Fruit fly (Drosophila melanogaster) whole organism, wandering third instar larva: Measurements from ENCODE around the gene syd.

ENCODE experiments used
- CG32264 ChIP-seq: fragments of 200-800 bp; sonication (Bioruptor generic); optimal IDR thresholded peaks from 2 replicates; lab custom pipeline; 2016; ENCODE audit warnings: missing biosample characterization, missing genetic modification characterization
- CG9705 ChIP-seq: fragments of 200-800 bp; sonication (Bioruptor generic); optimal IDR thresholded peaks from 2 replicates; lab custom pipeline; 2018; ENCODE audit warnings: missing biosample characterization, mild to moderate bottlenecking, missing genetic modification characterization
- CrebA ChIP-seq: fragments of 200-800 bp; sonication (Bioruptor generic); optimal IDR thresholded peaks from 2 replicates; lab custom pipeline; 2016; ENCODE audit warnings: missing biosample characterization, mild to moderate bottlenecking, missing genetic modification characterization, borderline replicate concordance
- Dfd ChIP-seq: fragments of >200 bp; optimal IDR thresholded peaks from 2 replicates; lab custom pipeline; 2017; ENCODE audit warnings: missing biosample characterization, missing genetic modification characterization
- Dif ChIP-seq: fragments of 200-275, 200-300 bp; sonication (Bioruptor generic); optimal IDR thresholded peaks from 2 replicates; lab custom pipeline; 2018; ENCODE audit warnings: missing biosample characterization, missing genetic modification characterization; ENCODE audit not compliant: partially characterized antibody
- HLH106 ChIP-seq: fragments of 200-800 bp; optimal IDR thresholded peaks from 3 replicates; lab custom pipeline; 2019; ENCODE audit warnings: missing biosample characterization, mild to moderate bottlenecking, missing genetic modification characterization, moderate library complexity
- Hr78 ChIP-seq: fragments of >200 bp; optimal IDR thresholded peaks from 2 replicates; lab custom pipeline; 2017; ENCODE audit warnings: missing biosample characterization, missing genetic modification characterization
- Hr83 ChIP-seq: fragments of 200-300 bp; sonication (Bioruptor generic); optimal IDR thresholded peaks from 2 replicates; lab custom pipeline; 2016; ENCODE audit warnings: missing biosample characterization, mild to moderate bottlenecking, missing genetic modification characterization, moderate library complexity; ENCODE audit not compliant: poor library complexity, severe bottlenecking
- Jra ChIP-seq: sonication (Bioruptor generic); optimal IDR thresholded peaks from 2 replicates; lab custom pipeline; 2016; ENCODE audit warnings: missing biosample characterization, missing genetic modification characterization
- Mio ChIP-seq: sonication (Bioruptor generic); optimal IDR thresholded peaks from 2 replicates; lab custom pipeline; 2016; ENCODE audit warnings: missing biosample characterization, missing genetic modification characterization
- Myc ChIP-seq: fragments of >200 bp; optimal IDR thresholded peaks from 2 replicates; lab custom pipeline; 2017
- N ChIP-seq: fragments of >200 bp; optimal IDR thresholded peaks from 2 replicates; lab custom pipeline; 2018; ENCODE audit warnings: missing biosample characterization, missing external identifiers, missing genetic modification characterization
- OdsH ChIP-seq: fragments of 200-800 bp; sonication (Bioruptor generic); optimal IDR thresholded peaks from 2 replicates; lab custom pipeline; 2016; ENCODE audit warnings: missing biosample characterization, mild to moderate bottlenecking, missing genetic modification characterization
- Rel ChIP-seq, 2 experiments: fragments of 200-800 bp; sonication (Bioruptor generic) in 1 of 2; optimal IDR thresholded peaks; 2 replicates in 1 of 2; 3 replicates in 1 of 2; lab custom pipeline; 2016 to 2019; ENCODE audit warnings: mild to moderate bottlenecking in 2 of 2, missing biosample characterization in 2 of 2, missing genetic modification characterization in 2 of 2, moderate library complexity in 1 of 2
- Sp1 ChIP-seq: fragments of 200-800 bp; sonication (Bioruptor generic); optimal IDR thresholded peaks from 3 replicates; lab custom pipeline; 2019; ENCODE audit warnings: missing biosample characterization, mild to moderate bottlenecking, missing genetic modification characterization, moderate library complexity
- Vsx2 ChIP-seq: fragments of 200-300, 225-300 bp; sonication (Bioruptor generic); optimal IDR thresholded peaks from 2 replicates; lab custom pipeline; 2018; ENCODE audit warnings: missing biosample characterization, missing genetic modification characterization; ENCODE audit not compliant: partially characterized antibody
- br ChIP-seq: fragments of 200-800 bp; sonication (Bioruptor generic); optimal IDR thresholded peaks from 2 replicates; lab custom pipeline; 2016; ENCODE audit warnings: missing biosample characterization, missing genetic modification characterization
- brk ChIP-seq: fragments of 200-800 bp; sonication (Bioruptor generic); optimal IDR thresholded peaks from 2 replicates; lab custom pipeline; 2016; ENCODE audit warnings: missing biosample characterization, mild to moderate bottlenecking, missing genetic modification characterization
- dl ChIP-seq, 2 experiments: fragments of 175-275, 200-275 bp in 1 of 2; fragments of 200-275 bp in 1 of 2; sonication (Bioruptor generic); optimal IDR thresholded peaks; lab custom pipeline; 2018; ENCODE audit warnings: mild to moderate bottlenecking in 2 of 2, missing biosample characterization in 2 of 2, missing genetic modification characterization in 2 of 2, moderate library complexity in 2 of 2; ENCODE audit not compliant: partially characterized antibody in 2 of 2, insufficient read depth in 1 of 2
- dmrt93B ChIP-seq: fragments of 200-800 bp; sonication (Bioruptor generic); optimal IDR thresholded peaks from 2 replicates; lab custom pipeline; 2018; ENCODE audit warnings: missing biosample characterization, mild to moderate bottlenecking, missing genetic modification characterization
- dsf ChIP-seq: sonication (Bioruptor generic); optimal IDR thresholded peaks from 2 replicates; lab custom pipeline; 2016; ENCODE audit warnings: missing biosample characterization, missing genetic modification characterization, borderline replicate concordance
- ey ChIP-seq: fragments of 200-800 bp; sonication (Bioruptor generic); optimal IDR thresholded peaks from 2 replicates; lab custom pipeline; 2016; ENCODE audit warnings: missing biosample characterization, missing genetic modification characterization
- foxo ChIP-seq, 2 experiments: fragments of 200-800 bp; sonication (Bioruptor generic); optimal IDR thresholded peaks; 2 replicates in 1 of 2; 3 replicates in 1 of 2; lab custom pipeline; 2016 to 2017; ENCODE audit warnings: missing biosample characterization in 2 of 2, missing genetic modification characterization in 2 of 2
- fru ChIP-seq: fragments of 200-800 bp; sonication (Bioruptor generic); optimal IDR thresholded peaks from 3 replicates; lab custom pipeline; 2016; ENCODE audit warnings: missing biosample characterization, mild to moderate bottlenecking, missing genetic modification characterization
- h ChIP-seq: fragments of 200-800 bp; sonication (Bioruptor generic); optimal IDR thresholded peaks from 3 replicates; lab custom pipeline; 2016; ENCODE audit warnings: missing biosample characterization, mild to moderate bottlenecking, missing genetic modification characterization
- lola ChIP-seq: fragments of >200 bp; optimal IDR thresholded peaks from 2 replicates; lab custom pipeline; 2017; ENCODE audit warnings: missing biosample characterization, missing genetic modification characterization
- pan ChIP-seq: fragments of >200 bp; optimal IDR thresholded peaks from 2 replicates; lab custom pipeline; 2017
- sage ChIP-seq: fragments of 200-800 bp; sonication (Bioruptor generic); optimal IDR thresholded peaks from 2 replicates; lab custom pipeline; 2016; ENCODE audit warnings: missing biosample characterization, mild to moderate bottlenecking, missing genetic modification characterization
- sv ChIP-seq: fragments of 200-800 bp; sonication (Bioruptor generic); optimal IDR thresholded peaks from 3 replicates; lab custom pipeline; 2016; ENCODE audit warnings: missing biosample characterization, missing genetic modification characterization
- tai ChIP-seq: sonication (Bioruptor generic); optimal IDR thresholded peaks from 2 replicates; lab custom pipeline; 2016; ENCODE audit warnings: missing biosample characterization, missing genetic modification characterization
- usp ChIP-seq: fragments of >200 bp; optimal IDR thresholded peaks from 2 replicates; lab custom pipeline; 2017; ENCODE audit warnings: missing biosample characterization, missing genetic modification characterization

Gene syd

DNA sequence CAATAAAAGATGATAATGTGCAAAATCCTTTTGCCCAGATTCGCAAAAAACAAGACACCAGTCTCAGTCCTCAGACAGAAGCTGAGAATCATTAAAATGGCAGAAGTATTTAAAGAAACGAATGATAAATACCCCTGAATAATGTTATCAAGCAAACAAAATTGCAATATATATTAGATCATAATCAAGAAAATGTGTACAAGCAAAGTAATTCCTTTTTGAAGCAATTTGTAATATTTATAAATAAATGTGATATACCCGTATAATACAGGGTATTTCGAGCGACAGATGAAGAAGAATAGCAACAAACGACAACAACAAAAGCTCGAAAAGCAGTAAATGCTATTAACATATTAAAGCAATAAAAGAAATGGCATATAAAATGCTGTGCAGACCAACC is 22.2 kb upstream of the syd start:
- TF ChIP-seq foxo (GFP tag; optimal IDR thresholded peaks at IDR 0.05; lab: Kevin White, UChicago): no peak
- TF ChIP-seq Vsx2: no peak
- TF ChIP-seq ey (GFP tag; lab: Kevin White, UChicago): no peak
- TF ChIP-seq Mio: no peak
- no peak for TF ChIP-seq usp
- TF ChIP-seq CG32264 (GFP tag; lab: Kevin White, UChicago): no peak
- no peak for TF ChIP-seq dmrt93B (GFP tag; lab: Kevin White, UChicago)
- TF ChIP-seq sage (GFP tag; lab: Kevin White, UChicago): no peak

DNA sequence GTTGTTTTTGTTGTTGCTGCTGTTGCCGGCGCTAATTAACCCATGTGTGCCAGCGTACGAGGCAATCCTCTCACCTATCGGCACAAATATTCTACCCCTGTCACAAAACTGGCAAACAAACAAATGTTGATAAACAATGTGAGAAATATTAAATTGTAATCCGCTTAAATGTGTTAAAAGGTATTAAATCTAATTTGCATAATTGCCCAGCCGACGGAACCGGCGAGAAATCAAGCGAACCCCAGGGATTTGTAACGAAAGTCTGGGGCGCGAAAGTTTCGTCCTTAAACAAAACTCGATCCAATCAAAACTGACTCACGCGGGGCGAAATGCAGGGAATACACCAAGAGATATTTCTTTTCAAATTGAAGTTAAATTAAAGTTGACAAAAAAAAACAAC is 20.8 kb upstream of the syd start:
- TF ChIP-seq CrebA (GFP tag; lab: Kevin White, UChicago) (no peak), HLH106 (tag; lab: Kevin White, UChicago) (no peak), N (GFP tag; lab: Kevin White, UChicago) (no peak), br (GFP tag; lab: Kevin White, UChicago) (no peak), Hr83 (GFP tag; lab: Kevin White, UChicago) (no peak)

DNA sequence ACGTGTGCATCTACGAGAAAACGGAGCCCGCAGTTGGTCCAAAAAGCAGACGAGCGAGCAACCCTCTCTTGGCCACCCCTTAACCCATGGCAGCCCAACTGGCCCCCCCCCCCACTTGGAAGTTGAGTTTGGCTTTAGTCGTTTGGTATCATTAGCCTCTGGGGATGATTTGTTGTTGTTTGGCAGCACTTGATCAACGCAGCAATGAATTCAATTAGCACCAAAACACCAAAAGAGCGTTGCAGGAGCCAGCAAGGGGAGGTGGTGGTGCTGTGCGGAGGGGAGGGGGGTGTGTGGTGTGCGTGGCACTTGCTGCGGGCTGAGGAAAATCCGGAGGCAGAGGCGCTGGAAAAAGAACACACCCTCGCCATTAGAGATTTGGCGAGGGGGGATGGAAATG is 19.0 kb upstream of the syd start:
- TF ChIP-seq sage (GFP tag; lab: Kevin White, UChicago) (no peak), N (GFP tag; lab: Kevin White, UChicago) (no peak), Dif (GFP tag; lab: Kevin White, UChicago) (no peak), dmrt93B (GFP tag; lab: Kevin White, UChicago) (no peak), usp (no peak), Sp1 (GFP tag; lab: Kevin White, UChicago) (no peak), Myc (lab: Kevin White, UChicago) (no peak), pan (lab: Kevin White, UChicago) (no peak)
- TF ChIP-seq, all 38 proteins: peak for 0

DNA sequence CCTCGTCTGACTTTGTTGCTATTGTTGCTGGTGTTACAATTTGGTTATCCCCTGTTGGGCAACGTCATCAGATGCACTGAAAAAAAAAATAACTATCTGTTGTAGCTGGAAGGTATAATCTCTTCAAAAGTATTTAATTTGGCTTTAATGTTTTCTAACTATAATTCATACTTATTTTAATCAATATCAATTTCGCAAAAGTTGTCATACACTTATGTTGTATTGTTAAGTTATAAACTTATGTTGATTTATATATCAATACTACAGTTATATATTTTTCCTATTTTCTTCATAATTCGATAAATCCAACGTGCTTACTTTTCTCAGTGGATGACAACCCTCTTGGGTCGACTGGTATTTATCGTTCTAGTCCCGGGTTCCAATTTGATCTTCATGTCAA is 17.8 kb upstream of the syd start:
- TF ChIP-seq OdsH (GFP tag; lab: Kevin White, UChicago) (no peak), sv (GFP tag; lab: Kevin White, UChicago) (no peak), h (GFP tag; lab: Kevin White, UChicago) (no peak), Hr83 (GFP tag; lab: Kevin White, UChicago) (no peak), dsf (GFP tag; lab: Kevin White, UChicago) (no peak), usp (no peak), ey (GFP tag; lab: Kevin White, UChicago) (no peak), Dfd (GFP tag; lab: Kevin White, UChicago) (no peak), lola (GFP tag; lab: Kevin White, UChicago) (no peak), fru (no peak), Hr78 (GFP tag; lab: Kevin White, UChicago) (no peak), dl (GFP tag; optimal IDR thresholded peaks at IDR 0.05; lab: Kevin White, UChicago; ENCODE audit: insufficient read depth in 1 of 2, partially characterized antibody in 2 of 2) (no peak), HLH106 (tag; lab: Kevin White, UChicago) (no peak), CG9705 (GFP tag; lab: Kevin White, UChicago) (no peak), Rel (GFP tag; optimal IDR thresholded peaks at IDR 0.05; lab: Kevin White, UChicago) (no peak), Rel (tag; optimal IDR thresholded peaks at IDR 0.05; lab: Kevin White, UChicago) (no peak), br (GFP tag; lab: Kevin White, UChicago) (no peak)

DNA sequence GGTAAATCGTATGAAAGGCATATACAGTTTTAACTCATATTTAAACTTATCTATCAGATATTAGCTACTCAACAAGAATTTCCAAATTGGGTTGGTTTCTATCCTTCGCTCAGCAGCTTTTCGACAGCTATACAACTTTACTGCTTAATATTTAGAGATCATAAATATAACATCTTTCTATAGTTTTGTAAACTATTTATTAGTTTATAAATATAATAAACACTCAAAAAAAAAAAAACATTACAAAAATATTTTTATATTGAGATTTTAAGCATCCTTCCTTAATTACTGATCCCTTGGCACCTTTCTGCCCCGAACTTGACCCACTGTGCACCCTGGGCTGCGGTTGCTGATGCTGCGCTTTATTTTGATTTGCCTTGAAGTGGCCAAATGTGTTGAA is 17.1 kb upstream of the syd start:
- no peak for TF ChIP-seq brk
- no peak for TF ChIP-seq dsf (GFP tag; lab: Kevin White, UChicago)
- TF ChIP-seq sv (GFP tag; lab: Kevin White, UChicago): no peak
- no peak for TF ChIP-seq dmrt93B (GFP tag; lab: Kevin White, UChicago)

DNA sequence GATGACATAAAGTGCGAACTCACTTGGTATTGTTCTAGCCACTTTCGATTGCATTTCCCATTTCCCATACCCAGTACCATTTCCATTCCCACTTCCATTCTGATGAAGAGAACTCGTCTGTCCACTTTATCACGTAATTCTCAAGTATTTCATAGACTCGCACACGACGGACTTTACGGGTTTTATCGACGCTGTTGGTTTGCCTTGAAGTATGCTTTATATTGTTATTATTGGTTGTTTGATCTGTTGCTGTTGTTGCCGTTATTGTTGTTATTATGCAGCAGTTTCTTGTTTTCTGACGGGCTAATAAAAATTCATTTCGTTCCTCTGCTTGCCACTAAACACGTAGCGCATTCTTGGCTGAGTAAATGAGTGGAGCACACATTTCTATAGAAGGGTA is 16.6 kb upstream of the syd start:
- TF ChIP-seq sage (GFP tag; lab: Kevin White, UChicago) (no peak), tai (no peak), CG9705 (GFP tag; lab: Kevin White, UChicago) (no peak), Jra (GFP tag; lab: Kevin White, UChicago) (no peak), Myc (lab: Kevin White, UChicago) (no peak)
